Worm (Caenorhabditis elegans): ENCODE results near the gene F38E9.6.

F38E9.6 gene

DNA sequence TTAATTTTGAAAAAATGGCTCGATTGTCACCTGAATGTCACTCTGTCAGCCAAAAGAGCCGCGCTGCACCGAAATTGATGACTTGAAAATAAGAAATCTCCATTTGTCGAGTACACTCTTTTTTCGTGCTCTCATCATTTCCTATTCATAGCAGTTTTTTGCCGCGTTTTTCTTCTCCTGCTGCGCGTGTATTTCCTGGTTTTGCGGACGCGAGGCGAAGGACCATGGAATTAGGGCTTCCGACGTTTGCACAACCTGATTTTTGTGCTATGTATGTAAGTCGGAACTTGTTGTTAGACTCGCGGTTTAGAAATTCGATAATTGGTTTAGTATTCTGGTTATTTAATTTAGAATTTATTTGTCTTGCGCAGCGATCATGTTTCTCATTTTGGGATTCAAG is 48.0 kb downstream of the F38E9.6 start:
- TF ChIP-seq zfh-2 (GFP tag; conservative IDR thresholded peaks at IDR 0.05) (no peak), B0035.1 (tag; optimal IDR thresholded peaks at IDR 0.05) (no peak), snpc-1.1 (tag; optimal IDR thresholded peaks at IDR 0.05; ENCODE audit: insufficient read depth) (no peak), lin-40 (tag; optimal IDR thresholded peaks at IDR 0.05) (no peak), sdz-38 (tag; optimal IDR thresholded peaks at IDR 0.05) (no peak), ceh-40 (GFP tag; IDR thresholded peaks at IDR 0.05) (no peak), C17E4.6 (GFP tag; IDR thresholded peaks at IDR 0.05) (no peak), unc-62 (GFP tag; optimal IDR thresholded peaks at IDR 0.05) (no peak), Y79H2A.3 (GFP tag; conservative IDR thresholded peaks at IDR 0.05) (no peak)

DNA sequence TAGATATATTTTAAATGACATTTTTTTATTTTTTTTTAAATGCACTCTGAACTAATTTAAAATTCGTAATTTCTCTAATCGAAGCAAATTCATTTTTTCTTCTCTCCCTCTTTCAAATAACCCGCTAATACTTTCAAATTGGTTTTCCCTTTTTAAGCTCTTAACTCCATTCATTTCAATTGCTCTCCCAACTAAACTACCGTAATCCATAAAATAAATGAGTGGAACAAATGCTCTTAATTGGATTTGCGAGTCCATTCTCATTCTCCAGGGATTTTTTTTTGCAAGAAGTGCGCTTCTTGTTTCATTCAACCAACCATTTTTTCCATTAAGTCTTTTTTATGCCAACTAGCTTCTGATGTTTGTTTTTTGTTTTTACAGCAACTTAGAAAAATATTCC is 48.8 kb downstream of the F38E9.6 start:
- TF ChIP-seq ztf-26 (tag; optimal IDR thresholded peaks at IDR 0.05) (no peak), F55B11.4 (tag; optimal IDR thresholded peaks at IDR 0.05; ENCODE audit: borderline replicate concordance, insufficient read depth) (no peak), atf-7 (tag; optimal IDR thresholded peaks at IDR 0.05) (no peak), tbp1 (GFP tag; optimal IDR thresholded peaks at IDR 0.05) (no peak), madf-10 (tag; optimal IDR thresholded peaks at IDR 0.05) (no peak), hlh-26 (GFP tag; conservative IDR thresholded peaks at IDR 0.05) (no peak)

ce11 chrX:16482944-16483343 is 50.7 kb downstream of the F38E9.6 start:
- TF ChIP-seq B0336.3 (GFP tag; IDR thresholded peaks at IDR 0.05) (no peak), B0035.1 (tag; optimal IDR thresholded peaks at IDR 0.05) (no peak), mes-4 (tag; optimal IDR thresholded peaks at IDR 0.05) (no peak), dox-1 (GFP tag; IDR thresholded peaks at IDR 0.05) (no peak), attf-6 (GFP tag; IDR thresholded peaks at IDR 0.05) (no peak), ceh-40 (GFP tag; IDR thresholded peaks at IDR 0.05) (no peak), atf-7 (tag; optimal IDR thresholded peaks at IDR 0.05) (no peak), F10E7.11 (tag; optimal IDR thresholded peaks at IDR 0.05) (no peak), ZK185.1 (tag; optimal IDR thresholded peaks at IDR 0.05; ENCODE audit: poor library complexity, severe bottlenecking) (no peak), let-526 (GFP tag; IDR thresholded peaks at IDR 0.05) (no peak), C17E4.6 (GFP tag; IDR thresholded peaks at IDR 0.05) (no peak), egl-18 (GFP tag; IDR thresholded peaks at IDR 0.05) (no peak), Y95B8A.8 (GFP tag; IDR thresholded peaks at IDR 0.05) (no peak), F39B2.1 (GFP tag; IDR thresholded peaks at IDR 0.05) (no peak), somi-1 (GFP tag; optimal IDR thresholded peaks at IDR 0.05) (no peak), ztf-25 (GFP tag; IDR thresholded peaks at IDR 0.05) (no peak), D2030.7 (GFP tag; IDR thresholded peaks at IDR 0.05) (no peak)

ce11 chrX:16484043-16484442 is 51.8 kb downstream of the F38E9.6 start:
- no peak for TF ChIP-seq sdz-38 (tag; optimal IDR thresholded peaks at IDR 0.05)
- no peak for TF ChIP-seq Y56A3A.18 (GFP tag; IDR thresholded peaks at IDR 0.05)
- TF ChIP-seq snpc-3.4 (tag; optimal IDR thresholded peaks at IDR 0.05): no peak
- TF ChIP-seq ekl-4 (GFP tag; IDR thresholded peaks at IDR 0.05): no peak
- no peak for TF ChIP-seq D2030.7 (GFP tag; IDR thresholded peaks at IDR 0.05)
- TF ChIP-seq egrh-3 (GFP tag; IDR thresholded peaks at IDR 0.05): peak; percentile 27; the same call in 1 of the 2 replicates
- no peak for TF ChIP-seq bed-1 (GFP tag; IDR thresholded peaks at IDR 0.05)
- TF ChIP-seq nfya-2 (GFP tag; IDR thresholded peaks at IDR 0.05): no peak
- TF ChIP-seq cebp-1 (GFP tag; IDR thresholded peaks at IDR 0.05): no peak
- peak; percentile 55 for TF ChIP-seq cebp-1 (tag; optimal IDR thresholded peaks at IDR 0.05)
- TF ChIP-seq F57A8.1 (GFP tag; optimal IDR thresholded peaks at IDR 0.05): no peak
- TF ChIP-seq attf-6 (GFP tag; IDR thresholded peaks at IDR 0.05): no peak
- no peak for TF ChIP-seq cebp-2 (GFP tag; IDR thresholded peaks at IDR 0.05)
- no peak for TF ChIP-seq nhr-27 (tag; optimal IDR thresholded peaks at IDR 0.05)
- TF ChIP-seq ceh-27 (GFP tag; optimal IDR thresholded peaks at IDR 0.05): no peak
